Worm (Caenorhabditis elegans) whole organism, L3 larva: ENCODE results near the gene klp-11.

Source experiments
- jun-1 ChIP-seq: fragments of 150-350 bp; optimal IDR thresholded peaks from 2 replicates; lab custom pipeline; 2014; ENCODE audit warnings: missing biosample characterization, missing genetic modification reagents, missing genetic modification characterization
- mdl-1 ChIP-seq: fragments of 150-350 bp; optimal IDR thresholded peaks from 2 replicates; lab custom pipeline; 2014; ENCODE audit warnings: missing biosample characterization, missing genetic modification characterization
- mml-1 ChIP-seq: fragments of 150-350 bp; sonication (generic microtip); optimal IDR thresholded peaks from 3 replicates; lab custom pipeline; 2014; ENCODE audit warnings: missing biosample characterization, missing genetic modification characterization
- nfya-1 ChIP-seq: sonication (generic microtip); optimal IDR thresholded peaks from 2 replicates; lab custom pipeline; 2017; ENCODE audit warnings: missing genetic modification characterization, mild to moderate bottlenecking, missing compliant biosample characterization, antibody characterized with exemption, moderate library complexity; ENCODE audit not compliant: insufficient read depth
- nhr-11 ChIP-seq: fragments of 150-350 bp; optimal IDR thresholded peaks from 2 replicates; lab custom pipeline; 2014; ENCODE audit warnings: missing biosample characterization, missing genetic modification characterization
- snpc-4 ChIP-seq: fragments of 150-350 bp; optimal IDR thresholded peaks from 2 replicates; lab custom pipeline; 2014; ENCODE audit warnings: missing biosample characterization, missing genetic modification characterization
- tbx-2 ChIP-seq: sonication (generic microtip); optimal IDR thresholded peaks from 2 replicates; lab custom pipeline; 2016; ENCODE audit warnings: mild to moderate bottlenecking, missing genetic modification characterization, missing compliant biosample characterization

DNA sequence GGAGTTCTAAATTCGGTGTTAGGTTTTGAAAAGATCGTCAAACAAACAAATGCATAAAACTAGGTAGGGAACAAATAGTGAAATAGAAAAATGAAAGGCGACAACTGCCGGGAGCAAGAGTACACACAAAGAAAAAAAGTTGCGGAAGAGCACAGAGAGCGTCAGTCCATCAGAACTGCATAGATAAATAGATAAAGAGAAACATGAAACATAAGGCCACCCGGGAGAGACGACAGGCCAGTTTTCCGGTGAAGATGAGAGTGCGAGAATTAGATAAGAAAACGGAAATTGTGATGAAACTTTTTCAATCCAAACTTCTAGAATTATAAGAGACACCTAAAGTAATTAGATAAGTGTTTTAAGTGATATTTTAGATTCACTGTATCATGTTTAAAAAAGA, 4.1 kb downstream of the klp-11 start:
- TF ChIP-seq mdl-1, result no peak
- no peak for TF ChIP-seq snpc-4 (tag; lab: Kevin White, UChicago)
- TF ChIP-seq nfya-1 (tag; lab: Kevin White, UChicago), result peak; percentile 41
- TF ChIP-seq jun-1, result no peak
- TF ChIP-seq mml-1 (tag; lab: Kevin White, UChicago), result no peak
- TF ChIP-seq tbx-2 (tag; lab: Kevin White, UChicago), result no peak
- TF ChIP-seq nhr-11 (tag; lab: Kevin White, UChicago), result no peak
